Fruit fly (Drosophila melanogaster) whole organism, embryonic: ENCODE measurements around the gene CG32259.

Experiments used
- Aef1 ChIP-seq: fragments of 200-800 bp; sonication (Bioruptor generic); IDR thresholded peaks from 3 replicates; pipeline ENCODE4 v1.3.6; 2022; ENCODE audit warnings: missing biosample characterization, missing genetic modification characterization
- Awh ChIP-seq: fragments of 200-800 bp; sonication (Bioruptor generic); IDR thresholded peaks from 2 replicates; pipeline ENCODE4, ENCODE4 v1.3.6; 2022; ENCODE audit warnings: missing biosample characterization, missing genetic modification characterization
- Bdp1 ChIP-seq: fragments of 200-800 bp; sonication (Bioruptor generic); optimal IDR thresholded peaks from 3 replicates; lab custom pipeline; 2016; ENCODE audit warnings: missing biosample characterization, missing genetic modification characterization
- C15 ChIP-seq: fragments of 200-800 bp; sonication (Bioruptor generic); IDR thresholded peaks from 3 replicates; pipeline ENCODE4 v1.3.6; 2022; ENCODE audit warnings: missing biosample characterization, missing genetic modification characterization
- CG11398 ChIP-seq: fragments of 200-800 bp; sonication (Bioruptor generic); optimal IDR thresholded peaks from 2 replicates; lab custom pipeline; 2016; ENCODE audit warnings: missing biosample characterization, missing genetic modification characterization
- CG13287 ChIP-seq: fragments of 200-800 bp; sonication (Bioruptor generic); IDR thresholded peaks from 2 replicates; pipeline ENCODE4 v1.3.6; 2022; ENCODE audit warnings: missing biosample characterization, missing genetic modification characterization; ENCODE audit not compliant: partially characterized antibody
- CG13424 ChIP-seq: fragments of 200-800 bp; sonication (Bioruptor generic); optimal IDR thresholded peaks from 2 replicates; lab custom pipeline; 2019; ENCODE audit warnings: missing biosample characterization, mild to moderate bottlenecking, missing genetic modification characterization, moderate library complexity
- CG14441 ChIP-seq: fragments of 200-800 bp; sonication (Bioruptor generic); IDR thresholded peaks from 2 replicates; pipeline ENCODE4 v1.3.6; 2022; ENCODE audit warnings: missing biosample characterization, missing genetic modification characterization
- CG15011 ChIP-seq: fragments of 200-800 bp; sonication (Bioruptor generic); optimal IDR thresholded peaks from 3 replicates; lab custom pipeline; 2018; ENCODE audit warnings: missing biosample characterization, mild to moderate bottlenecking, missing genetic modification characterization
- CG16815 ChIP-seq: fragments of 200-800 bp; sonication (Bioruptor generic); optimal IDR thresholded peaks from 3 replicates; lab custom pipeline; 2017; ENCODE audit warnings: missing biosample characterization, mild to moderate bottlenecking, missing genetic modification characterization
- CG17361 ChIP-seq: fragments of 200-800 bp; sonication (Bioruptor generic); IDR thresholded peaks from 3 replicates; pipeline ENCODE4 v1.3.6; 2022; ENCODE audit warnings: missing biosample characterization, missing genetic modification characterization
- CG17385 ChIP-seq: fragments of 200-800 bp; sonication (Bioruptor generic); optimal IDR thresholded peaks from 3 replicates; lab custom pipeline; 2018; ENCODE audit warnings: missing biosample characterization, mild to moderate bottlenecking, missing genetic modification characterization
- CG17612 ChIP-seq: fragments of 200-800 bp; sonication (Bioruptor generic); IDR thresholded peaks from 2 replicates; pipeline ENCODE4 v1.3.6; 2022; ENCODE audit warnings: missing biosample characterization, missing genetic modification characterization
- CG3065 ChIP-seq: fragments of 200-800 bp; sonication (Bioruptor generic); optimal IDR thresholded peaks from 2 replicates; lab custom pipeline; 2016; ENCODE audit warnings: missing biosample characterization, missing genetic modification characterization
- CG33213 ChIP-seq: fragments of 200-800 bp; sonication (Bioruptor generic); optimal IDR thresholded peaks from 3 replicates; lab custom pipeline; 2016; ENCODE audit warnings: missing biosample characterization, missing genetic modification characterization
- CG34376 ChIP-seq: fragments of 200-800 bp; sonication (Bioruptor generic); optimal IDR thresholded peaks from 2 replicates; lab custom pipeline; 2018; ENCODE audit warnings: missing biosample characterization, mild to moderate bottlenecking, missing genetic modification characterization
- CG4854 ChIP-seq: fragments of 200-800 bp; sonication (Bioruptor generic); optimal IDR thresholded peaks from 2 replicates; lab custom pipeline; 2016; ENCODE audit warnings: missing biosample characterization, missing genetic modification characterization, inconsistent platforms
- CG6683 ChIP-seq: fragments of 200-800 bp; sonication (Bioruptor generic); optimal IDR thresholded peaks from 2 replicates; lab custom pipeline; 2017; ENCODE audit warnings: missing biosample characterization, mild to moderate bottlenecking, missing genetic modification characterization, missing genetic modification reagents
- CG8924 ChIP-seq: fragments of 200-800 bp; optimal IDR thresholded peaks from 3 replicates; lab custom pipeline; 2019; ENCODE audit warnings: missing biosample characterization, mild to moderate bottlenecking, missing genetic modification characterization, moderate library complexity
- CoRest ChIP-seq: fragments of 200-800 bp; sonication (Bioruptor generic); optimal IDR thresholded peaks from 3 replicates; lab custom pipeline; 2018; ENCODE audit warnings: missing biosample characterization, mild to moderate bottlenecking, missing genetic modification characterization, moderate library complexity
- D19A ChIP-seq: fragments of 200-800 bp; optimal IDR thresholded peaks from 3 replicates; lab custom pipeline; 2019; ENCODE audit warnings: missing biosample characterization, mild to moderate bottlenecking, missing genetic modification characterization, moderate library complexity
- E2f2 ChIP-seq: fragments of 200-800 bp; sonication (Bioruptor generic); IDR thresholded peaks from 2 replicates; pipeline ENCODE4 v1.3.6; 2022; ENCODE audit warnings: missing biosample characterization, missing genetic modification characterization
- Ets97D ChIP-seq: fragments of 200-800 bp; sonication (Bioruptor generic); optimal IDR thresholded peaks from 3 replicates; lab custom pipeline; 2016; ENCODE audit warnings: missing biosample characterization, missing genetic modification characterization
- Fer2 ChIP-seq: fragments of 200-800 bp; sonication (Bioruptor generic); optimal IDR thresholded peaks from 2 replicates; lab custom pipeline; 2018; ENCODE audit warnings: missing biosample characterization, mild to moderate bottlenecking, missing genetic modification characterization, moderate library complexity
- Hr3 ChIP-seq: fragments of 200-800 bp; sonication (Bioruptor generic); optimal IDR thresholded peaks from 3 replicates; lab custom pipeline; 2016; ENCODE audit warnings: missing biosample characterization, missing genetic modification characterization
- Hr51 ChIP-seq, 2 experiments: fragments of 200-800 bp; sonication (Bioruptor generic); optimal IDR thresholded peaks; 2 replicates in 1 of 2; 3 replicates in 1 of 2; lab custom pipeline; 2016 to 2018; ENCODE audit warnings: missing biosample characterization in 2 of 2, missing genetic modification characterization in 2 of 2, mild to moderate bottlenecking in 1 of 2, moderate library complexity in 1 of 2
- Jarid2 ChIP-seq: fragments of 200-800 bp; sonication (Bioruptor generic); optimal IDR thresholded peaks from 3 replicates; lab custom pipeline; 2017; ENCODE audit warnings: mild to moderate bottlenecking, missing biosample characterization, missing genetic modification reagents, missing genetic modification characterization
- Myb ChIP-seq: fragments of 200-800 bp; sonication (Bioruptor generic); optimal IDR thresholded peaks from 2 replicates; lab custom pipeline; 2016; ENCODE audit warnings: missing biosample characterization, missing genetic modification characterization
- NC2α ChIP-seq: fragments of 200-800 bp; sonication (Bioruptor generic); optimal IDR thresholded peaks from 2 replicates; lab custom pipeline; 2016; ENCODE audit warnings: missing biosample characterization, missing genetic modification characterization
- Poxn ChIP-seq: fragments of 200-800 bp; sonication (Bioruptor generic); IDR thresholded peaks from 2 replicates; pipeline ENCODE4 v1.3.6; 2022; ENCODE audit warnings: missing biosample characterization, missing genetic modification characterization
- Ravus ChIP-seq: fragments of 200-800 bp; sonication (Bioruptor generic); IDR thresholded peaks from 2 replicates; pipeline ENCODE4 v1.3.6; 2022; ENCODE audit warnings: missing biosample characterization, missing genetic modification characterization
- Side ChIP-seq: fragments of 200-800 bp; sonication (Bioruptor generic); optimal IDR thresholded peaks from 2 replicates; lab custom pipeline; 2016; ENCODE audit warnings: missing biosample characterization, missing genetic modification characterization
- aop ChIP-seq: fragments of 200-800 bp; sonication (Bioruptor generic); IDR thresholded peaks from 2 replicates; pipeline ENCODE4 v1.3.6; 2022; ENCODE audit warnings: missing biosample characterization, missing genetic modification characterization
- cad ChIP-seq: fragments of >200 bp; optimal IDR thresholded peaks from 2 replicates; lab custom pipeline; 2017; ENCODE audit warnings: missing biosample characterization, missing genetic modification characterization
- croc ChIP-seq: fragments of 200-800 bp; sonication (Bioruptor generic); conservative IDR thresholded peaks from 3 replicates; pipeline ENCODE4 v1.3.6; 2022; ENCODE audit warnings: missing biosample characterization, missing genetic modification characterization
- dimm ChIP-seq: fragments of 200-800 bp; sonication (Bioruptor generic); IDR thresholded peaks from 2 replicates; pipeline ENCODE4 v1.3.6; 2022; ENCODE audit warnings: missing biosample characterization, missing genetic modification characterization
- dmrt11E ChIP-seq: fragments of 200-800 bp; sonication (Bioruptor generic); optimal IDR thresholded peaks from 3 replicates; lab custom pipeline; 2018; ENCODE audit warnings: missing biosample characterization, mild to moderate bottlenecking, missing genetic modification characterization, moderate library complexity
- dysf ChIP-seq: fragments of 200-800 bp; sonication (Bioruptor generic); IDR thresholded peaks from 3 replicates; pipeline ENCODE4 v1.3.6; 2022; ENCODE audit warnings: missing biosample characterization, missing genetic modification characterization
- fd64A ChIP-seq: fragments of 200-800 bp; sonication (Bioruptor generic); optimal IDR thresholded peaks from 3 replicates; lab custom pipeline; 2018; ENCODE audit warnings: missing biosample characterization, mild to moderate bottlenecking, missing genetic modification characterization
- gcm ChIP-seq: fragments of 200-800 bp; sonication (Bioruptor generic); optimal IDR thresholded peaks from 2 replicates; lab custom pipeline; 2019; ENCODE audit warnings: missing biosample characterization, mild to moderate bottlenecking, missing genetic modification characterization, moderate library complexity
- gem ChIP-seq: fragments of 200-800 bp; sonication (Bioruptor generic); optimal IDR thresholded peaks from 2 replicates; lab custom pipeline; 2019; ENCODE audit warnings: missing biosample characterization, mild to moderate bottlenecking, missing genetic modification characterization, moderate library complexity
- gt ChIP-seq: fragments of 200-800 bp; sonication (Bioruptor generic); IDR thresholded peaks from 2 replicates; pipeline ENCODE4 v1.3.6; 2022; ENCODE audit warnings: missing biosample characterization, missing genetic modification characterization
- her ChIP-seq: fragments of 200-800 bp; sonication (Bioruptor generic); optimal IDR thresholded peaks from 2 replicates; lab custom pipeline; 2016; ENCODE audit warnings: missing biosample characterization, missing genetic modification characterization
- lilli ChIP-seq: fragments of 200-800 bp; sonication (Bioruptor generic); optimal IDR thresholded peaks from 3 replicates; lab custom pipeline; 2016; ENCODE audit warnings: missing biosample characterization, missing genetic modification characterization
- lola ChIP-seq, 3 experiments: fragments of >200 bp in 2 of 3; fragments of 200-800 bp in 1 of 3; sonication (Bioruptor generic) in 1 of 3; optimal IDR thresholded peaks; 2 replicates each; lab custom pipeline; 2017 to 2019; ENCODE audit warnings: missing biosample characterization in 3 of 3, missing genetic modification characterization in 3 of 3, mild to moderate bottlenecking in 1 of 3, moderate library complexity in 1 of 3
- sd ChIP-seq: fragments of 200-800 bp; sonication (Bioruptor generic); optimal IDR thresholded peaks from 3 replicates; lab custom pipeline; 2018; ENCODE audit warnings: missing biosample characterization, mild to moderate bottlenecking, missing genetic modification characterization, moderate library complexity
- tap ChIP-seq: fragments of 200-800 bp; optimal IDR thresholded peaks from 3 replicates; lab custom pipeline; 2019; ENCODE audit warnings: missing biosample characterization, mild to moderate bottlenecking, missing genetic modification characterization, moderate library complexity
- tin ChIP-seq: fragments of 200-800 bp; sonication (Bioruptor generic); optimal IDR thresholded peaks from 3 replicates; lab custom pipeline; 2016; ENCODE audit warnings: missing biosample characterization, missing genetic modification characterization
- unpg ChIP-seq: fragments of 200-800 bp; sonication (Bioruptor generic); optimal IDR thresholded peaks from 3 replicates; lab custom pipeline; 2018; ENCODE audit warnings: missing biosample characterization, mild to moderate bottlenecking, missing genetic modification characterization, moderate library complexity
- usp ChIP-seq: fragments of >200 bp; optimal IDR thresholded peaks from 2 replicates; lab custom pipeline; 2017; ENCODE audit warnings: missing biosample characterization, missing genetic modification characterization

CG32259 gene

DNA sequence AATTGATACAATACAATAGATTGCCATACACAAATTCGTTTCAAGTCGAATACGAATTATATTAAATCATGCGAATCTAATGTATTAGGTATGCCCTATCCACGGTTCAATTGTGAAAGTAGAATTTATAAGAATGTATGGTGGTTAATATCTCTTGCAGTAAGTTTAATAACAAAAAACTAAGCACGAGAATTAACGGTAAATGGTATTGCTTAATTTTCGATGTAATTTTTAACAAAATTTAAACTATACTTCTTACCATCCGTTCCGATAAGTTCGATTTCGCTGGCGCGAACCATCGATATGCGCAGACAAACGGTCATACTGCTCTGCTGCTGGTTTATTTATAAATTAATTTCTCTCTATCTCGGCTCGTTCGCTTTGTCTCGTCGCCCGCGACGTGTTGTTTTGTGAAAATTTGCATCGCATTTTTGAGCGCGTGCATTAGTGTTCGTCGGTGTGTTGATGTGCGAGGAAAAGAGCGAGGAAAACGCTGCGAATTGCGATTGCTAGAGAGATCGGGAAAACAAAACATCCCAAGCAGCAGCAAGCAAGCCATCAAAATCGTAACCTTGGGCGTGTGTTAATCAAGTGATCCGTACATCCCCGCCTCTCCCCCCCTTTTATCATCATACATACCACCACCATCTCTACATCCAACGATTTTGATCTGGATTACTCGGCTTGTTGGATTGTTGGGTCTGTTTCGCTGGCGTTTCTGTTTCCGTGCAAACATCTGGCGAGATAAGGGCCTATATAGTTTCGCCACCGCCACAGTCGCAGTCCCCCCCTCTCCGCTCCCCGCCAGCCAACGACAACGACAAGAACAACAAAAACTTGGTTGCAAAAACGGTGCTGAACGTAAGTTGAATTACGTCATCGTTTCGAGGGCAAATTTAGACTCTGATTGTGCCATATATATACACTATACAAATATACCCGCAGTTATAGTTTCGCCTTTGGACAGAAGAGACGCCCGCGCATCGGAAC is 34.4 kb downstream of the CG32259 start, which contains the start of gene Fit1 (continued):
- TF ChIP-seq CG14441 (GFP tag; lab: Robert Waterston, UW) (no peak), Bdp1 (GFP tag; lab: Kevin White, UChicago) (no peak), Poxn (GFP tag; lab: Robert Waterston, UW) (no peak), Fer2 (no peak), lilli (no peak), dimm (no peak), E2f2 (GFP tag; lab: Robert Waterston, UW) (peak; percentile 76), Awh (GFP tag; lab: Robert Waterston, UW) (no peak), Hr3 (no peak), cad (GFP tag; lab: Kevin White, UChicago) (no peak), gem (tag; lab: Kevin White, UChicago) (no peak), CoRest (no peak), dmrt11E (tag; lab: Kevin White, UChicago) (no peak), CG15011 (GFP tag; lab: Kevin White, UChicago) (no peak), CG13287 (GFP tag; lab: Robert Waterston, UW) (peak; percentile 50), C15 (GFP tag; lab: Robert Waterston, UW) (no peak), Hr51 (GFP tag; optimal IDR thresholded peaks at IDR 0.05; lab: Kevin White, UChicago) (no peak), CG17385 (GFP tag; lab: Kevin White, UChicago) (no peak), fd64A (GFP tag; lab: Kevin White, UChicago) (no peak), gcm (GFP tag; lab: Kevin White, UChicago) (no peak), CG16815 (GFP tag; lab: Kevin White, UChicago) (no peak), D19A (tag; lab: Kevin White, UChicago) (no peak), CG13424 (tag; lab: Kevin White, UChicago) (no peak), dysf (GFP tag; lab: Robert Waterston, UW) (no peak), CG6683 (no peak), NC2α (GFP tag; lab: Kevin White, UChicago) (no peak), CG4854 (GFP tag; lab: Kevin White, UChicago) (no peak), Ets97D (GFP tag; lab: Kevin White, UChicago) (no peak), CG17361 (GFP tag; lab: Robert Waterston, UW) (no peak), CG8924 (tag; lab: Kevin White, UChicago) (peak; percentile 38), Jarid2 (GFP tag; lab: Kevin White, UChicago) (no peak), CG34376 (GFP tag; lab: Kevin White, UChicago) (peak; percentile 95), lola (GFP tag; optimal IDR thresholded peaks at IDR 0.05; lab: Kevin White, UChicago) (no peak), croc (GFP tag; lab: Robert Waterston, UW) (no peak), Aef1 (peak; percentile 58), Side (GFP tag; lab: Kevin White, UChicago) (no peak), Myb (GFP tag; lab: Kevin White, UChicago) (no peak), her (no peak), sd (tag; lab: Kevin White, UChicago) (peak; percentile 82), CG11398 (GFP tag; lab: Kevin White, UChicago) (no peak), CG33213 (GFP tag; lab: Kevin White, UChicago) (no peak), usp (GFP tag; lab: Kevin White, UChicago) (no peak), CG3065 (GFP tag; lab: Kevin White, UChicago) (no peak), tin (GFP tag; lab: Kevin White, UChicago) (no peak), Ravus (GFP tag; lab: Robert Waterston, UW) (no peak), unpg (GFP tag; lab: Kevin White, UChicago) (no peak), tap (tag; lab: Kevin White, UChicago) (no peak), aop (GFP tag; lab: Robert Waterston, UW) (no peak), gt (GFP tag; lab: Robert Waterston, UW) (no peak), CG17612 (no peak)
